Worm (Caenorhabditis elegans): Measurements from ENCODE around the gene thn-2.

thn-2 gene

ce11 chrIV:12360742-12361195, 22.2 kb upstream of the thn-2 start, which contains the start of gene sec-24.2:
sec-24.2 (minus strand) TSS chrIV:12360792.
- TF ChIP-seq Y22D7AL.16 (tag; optimal IDR thresholded peaks at IDR 0.05) (no peak), nfya-1 (tag; optimal IDR thresholded peaks at IDR 0.05) (no peak), pat-9 (tag; optimal IDR thresholded peaks at IDR 0.05) (no peak), elt-4 (tag; optimal IDR thresholded peaks at IDR 0.05) (no peak), ceh-31 (tag; optimal IDR thresholded peaks at IDR 0.05) (no peak), ahr-1 (tag; optimal IDR thresholded peaks at IDR 0.05) (no peak), sox-4 (tag; optimal IDR thresholded peaks at IDR 0.05) (no peak), pag-3 (tag; optimal IDR thresholded peaks at IDR 0.05; ENCODE audit: borderline replicate concordance) (no peak), hlh-13 (GFP tag; optimal IDR thresholded peaks at IDR 0.05) (no peak), lim-6 (tag; optimal IDR thresholded peaks at IDR 0.05) (no peak), ceh-9 (tag; optimal IDR thresholded peaks at IDR 0.05) (no peak), hlh-8 (tag; optimal IDR thresholded peaks at IDR 0.05) (no peak), ceh-14 (tag; optimal IDR thresholded peaks at IDR 0.05) (no peak), tbx-7 (tag; optimal IDR thresholded peaks at IDR 0.05) (no peak), odd-2 (tag; optimal IDR thresholded peaks at IDR 0.05) (no peak), lin-11 (tag; optimal IDR thresholded peaks at IDR 0.05) (no peak), ceh-22 (tag; optimal IDR thresholded peaks at IDR 0.05) (no peak), unc-55 (GFP tag; optimal IDR thresholded peaks at IDR 0.05) (no peak), C38D4.7 (GFP tag; optimal IDR thresholded peaks at IDR 0.05) (no peak)

ce11 chrIV:12361392-12362092, 21.4 kb upstream of the thn-2 start, which contains the start of the genes ccr-4 and ZC518.8:
ccr-4 (plus strand) TSS chrIV:12361542.
ZC518.8 (minus strand) TSS chrIV:12361908.
- TF ChIP-seq dmd-4 (tag; optimal IDR thresholded peaks at IDR 0.05; ENCODE audit: borderline replicate concordance): no peak
- TF ChIP-seq K02D7.2 (tag; optimal IDR thresholded peaks at IDR 0.05): no peak
- TF ChIP-seq C38D4.7 (GFP tag; optimal IDR thresholded peaks at IDR 0.05): no peak
- no peak for TF ChIP-seq ceh-2 (tag; optimal IDR thresholded peaks at IDR 0.05)
- TF ChIP-seq ama-1 (optimal IDR thresholded peaks at IDR 0.05): no peak
- no peak for TF ChIP-seq ceh-24 (tag; optimal IDR thresholded peaks at IDR 0.05)
- TF ChIP-seq zip-5 (tag; optimal IDR thresholded peaks at IDR 0.05): no peak

ce11 chrIV:12364964-12365363, 18.0 kb upstream of the thn-2 start:
- TF ChIP-seq ahr-1 (tag; optimal IDR thresholded peaks at IDR 0.05): no peak
- TF ChIP-seq fax-1 (tag; optimal IDR thresholded peaks at IDR 0.05): no peak
- TF ChIP-seq hlh-13 (GFP tag; optimal IDR thresholded peaks at IDR 0.05): no peak
- peak; percentile 5 for TF ChIP-seq C08G9.2 (tag; optimal IDR thresholded peaks at IDR 0.05)
- TF ChIP-seq nhr-11 (tag; optimal IDR thresholded peaks at IDR 0.05): no peak
- TF ChIP-seq che-1 (tag; optimal IDR thresholded peaks at IDR 0.05): no peak
- no peak for TF ChIP-seq syd-9 (tag; optimal IDR thresholded peaks at IDR 0.05)
- TF ChIP-seq K02D7.2 (tag; optimal IDR thresholded peaks at IDR 0.05): no peak
- TF ChIP-seq lim-6 (tag; optimal IDR thresholded peaks at IDR 0.05): no peak
- no peak for TF ChIP-seq sox-4 (tag; optimal IDR thresholded peaks at IDR 0.05)
- no peak for TF ChIP-seq pqm-1 (tag; optimal IDR thresholded peaks at IDR 0.05)
- no peak for TF ChIP-seq F13H6.1 (tag; optimal IDR thresholded peaks at IDR 0.05)
- no peak for TF ChIP-seq lin-11 (tag; optimal IDR thresholded peaks at IDR 0.05)
- TF ChIP-seq ceh-19 (GFP tag; optimal IDR thresholded peaks at IDR 0.05): no peak
- peak; percentile 2 for TF ChIP-seq sdc-2 (tag; optimal IDR thresholded peaks at IDR 0.05)
- TF ChIP-seq pag-3 (tag; optimal IDR thresholded peaks at IDR 0.05; ENCODE audit: borderline replicate concordance): no peak
- TF ChIP-seq ceh-24 (tag; optimal IDR thresholded peaks at IDR 0.05): no peak
- TF ChIP-seq ceh-34 (tag; optimal IDR thresholded peaks at IDR 0.05): no peak
- TF ChIP-seq hlh-6 (tag; optimal IDR thresholded peaks at IDR 0.05): peak; percentile 9

- peak; percentile 34 for TF ChIP-seq rnt-1 (tag; optimal IDR thresholded peaks at IDR 0.05)
- TF ChIP-seq ztf-16 (tag; optimal IDR thresholded peaks at IDR 0.05): no peak
These were observed 16.4 kb upstream of the thn-2 start for ce11 chrIV:12366571-12366970.

Measured in whole organism, late embryonic.